Worm (Caenorhabditis elegans): ENCODE data around the gene C09B8.3.

- TF ChIP-seq klf-2 (GFP tag; conservative IDR thresholded peaks at IDR 0.05) (no peak), cog-1 (tag; optimal IDR thresholded peaks at IDR 0.05) (no peak), tab-1 (GFP tag; IDR thresholded peaks at IDR 0.05) (no peak), ztf-29 (GFP tag; IDR thresholded peaks at IDR 0.05) (no peak), flt-1 (GFP tag; IDR thresholded peaks at IDR 0.05) (no peak), med-1 (GFP tag; optimal IDR thresholded peaks at IDR 0.05; ENCODE audit: insufficient read depth) (no peak), T22C8.4 (GFP tag; IDR thresholded peaks at IDR 0.05) (no peak)
Measured at ce11 chrX:5985720-5986119, 24.8 kb downstream of the C09B8.3 start.
